Fruit fly (Drosophila melanogaster) whole organism, prepupa: ENCODE measurements around the gene Pdp1.

ENCODE experiments used
- Blimp-1 ChIP-seq: fragments of 200-800 bp; sonication (Bioruptor generic); optimal IDR thresholded peaks from 3 replicates; lab custom pipeline; 2017; ENCODE audit warnings: missing biosample characterization, missing genetic modification characterization, mild to moderate bottlenecking, moderate library complexity, missing genetic modification reagents
- CG10669 ChIP-seq: fragments of 200-800 bp; sonication (Bioruptor generic); optimal IDR thresholded peaks from 3 replicates; lab custom pipeline; 2018; ENCODE audit warnings: missing biosample characterization, mild to moderate bottlenecking, missing genetic modification characterization, moderate library complexity
- CG11294 ChIP-seq: fragments of 200-800 bp; sonication (Bioruptor generic); IDR thresholded peaks from 2 replicates; pipeline ENCODE4 v1.3.6; 2022; ENCODE audit warnings: missing biosample characterization, missing genetic modification characterization
- CG11762 ChIP-seq: fragments of 200-800 bp; sonication (Bioruptor generic); optimal IDR thresholded peaks from 3 replicates; lab custom pipeline; 2016; ENCODE audit warnings: missing biosample characterization, missing genetic modification characterization; ENCODE audit not compliant: insufficient read depth
- CG15336 ChIP-seq: fragments of 200-800 bp; sonication (Bioruptor generic); IDR thresholded peaks from 2 replicates; pipeline ENCODE4 v1.3.6; 2022; ENCODE audit warnings: missing biosample characterization, missing genetic modification characterization
- CG31627 ChIP-seq: fragments of 200-800 bp; sonication (Bioruptor generic); optimal IDR thresholded peaks from 3 replicates; lab custom pipeline; 2016; ENCODE audit warnings: missing biosample characterization, missing genetic modification characterization
- CG32006 ChIP-seq: fragments of 200-800 bp; sonication (Bioruptor generic); optimal IDR thresholded peaks from 3 replicates; lab custom pipeline; 2017; ENCODE audit warnings: missing biosample characterization, mild to moderate bottlenecking, missing genetic modification characterization
- CG3919 ChIP-seq: fragments of 200-800 bp; sonication (Bioruptor generic); optimal IDR thresholded peaks from 3 replicates; lab custom pipeline; 2016; ENCODE audit warnings: missing biosample characterization, missing genetic modification characterization
- CG6163 ChIP-seq: fragments of 200-800 bp; sonication (Bioruptor generic); IDR thresholded peaks from 3 replicates; pipeline ENCODE4 v1.3.6; 2022; ENCODE audit warnings: missing biosample characterization, missing genetic modification characterization
- CG6276 ChIP-seq: fragments of 200-800 bp; sonication (Bioruptor generic); optimal IDR thresholded peaks from 2 replicates; lab custom pipeline; 2017; ENCODE audit warnings: missing biosample characterization, mild to moderate bottlenecking, missing genetic modification characterization
- CG6792 ChIP-seq: fragments of 200-800 bp; sonication (Bioruptor generic); optimal IDR thresholded peaks from 3 replicates; lab custom pipeline; 2016; ENCODE audit warnings: missing biosample characterization, missing genetic modification characterization
- CG6808 ChIP-seq: fragments of 200-800 bp; sonication (Bioruptor generic); optimal IDR thresholded peaks from 3 replicates; lab custom pipeline; 2017; ENCODE audit warnings: missing biosample characterization, missing genetic modification characterization, mild to moderate bottlenecking, moderate library complexity, missing genetic modification reagents
- CG6854 ChIP-seq: fragments of 200-800 bp; sonication (Bioruptor generic); optimal IDR thresholded peaks from 2 replicates; lab custom pipeline; 2017; ENCODE audit warnings: missing biosample characterization, mild to moderate bottlenecking, missing genetic modification characterization
- CG8119 ChIP-seq: fragments of 200-800 bp; sonication (Bioruptor generic); IDR thresholded peaks from 3 replicates; pipeline ENCODE4 v1.3.6; 2022; ENCODE audit warnings: missing biosample characterization, missing genetic modification characterization
- CG8319 ChIP-seq: fragments of 200-800 bp; sonication (Bioruptor generic); optimal IDR thresholded peaks from 3 replicates; lab custom pipeline; 2016; ENCODE audit warnings: missing biosample characterization, missing genetic modification characterization
- CG9139 ChIP-seq: fragments of 200-800 bp; sonication (Bioruptor generic); optimal IDR thresholded peaks from 3 replicates; lab custom pipeline; 2017; ENCODE audit warnings: missing biosample characterization, mild to moderate bottlenecking, missing genetic modification characterization
- Eip93F ChIP-seq: fragments of 200-800 bp; sonication (Bioruptor generic); optimal IDR thresholded peaks from 2 replicates; lab custom pipeline; 2016; ENCODE audit warnings: missing biosample characterization, mild to moderate bottlenecking, missing genetic modification characterization
- Ets21C ChIP-seq: fragments of 200-800 bp; sonication (Bioruptor generic); optimal IDR thresholded peaks from 3 replicates; lab custom pipeline; 2016; ENCODE audit warnings: missing biosample characterization, missing genetic modification characterization
- Ets96B ChIP-seq: fragments of 200-800 bp; optimal IDR thresholded peaks from 2 replicates; lab custom pipeline; 2019; ENCODE audit warnings: missing biosample characterization, mild to moderate bottlenecking, missing genetic modification characterization, moderate library complexity
- Gug ChIP-seq: fragments of 200-800 bp; sonication (Bioruptor generic); IDR thresholded peaks from 2 replicates; pipeline ENCODE4 v1.3.6; 2022; ENCODE audit warnings: missing biosample characterization, missing genetic modification characterization
- Hr38 ChIP-seq: sonication (Bioruptor generic); optimal IDR thresholded peaks from 2 replicates; lab custom pipeline; 2016; ENCODE audit warnings: missing biosample characterization, missing genetic modification characterization
- Hr4 ChIP-seq: fragments of 200-800 bp; sonication (Bioruptor generic); optimal IDR thresholded peaks from 3 replicates; lab custom pipeline; 2016; ENCODE audit warnings: missing biosample characterization, missing genetic modification characterization
- Lpt ChIP-seq: fragments of 200-800 bp; sonication (Bioruptor generic); optimal IDR thresholded peaks from 3 replicates; lab custom pipeline; 2016; ENCODE audit warnings: missing biosample characterization, missing genetic modification characterization
- Met ChIP-seq: fragments of 200-800 bp; sonication (Bioruptor generic); optimal IDR thresholded peaks from 3 replicates; lab custom pipeline; 2016; ENCODE audit warnings: missing biosample characterization, missing genetic modification characterization
- Smox ChIP-seq: fragments of 200-800 bp; sonication (Bioruptor generic); optimal IDR thresholded peaks from 3 replicates; lab custom pipeline; 2016; ENCODE audit warnings: missing biosample characterization, missing genetic modification characterization
- Sox14 ChIP-seq: fragments of 200-800 bp; sonication (Bioruptor generic); optimal IDR thresholded peaks from 3 replicates; lab custom pipeline; 2016; ENCODE audit warnings: missing biosample characterization, missing genetic modification characterization
- Sox15 ChIP-seq: fragments of 200-800 bp; sonication (Bioruptor generic); optimal IDR thresholded peaks from 3 replicates; lab custom pipeline; 2016; ENCODE audit warnings: missing biosample characterization, missing genetic modification characterization
- achi ChIP-seq: fragments of 200-800 bp; sonication (Bioruptor generic); optimal IDR thresholded peaks from 3 replicates; lab custom pipeline; 2016; ENCODE audit warnings: missing biosample characterization, missing genetic modification characterization
- dsx ChIP-seq: fragments of 200-800 bp; optimal IDR thresholded peaks from 3 replicates; lab custom pipeline; 2019; ENCODE audit warnings: missing biosample characterization, mild to moderate bottlenecking, missing genetic modification characterization, moderate library complexity; ENCODE audit not compliant: poor library complexity, severe bottlenecking
- eg ChIP-seq: fragments of 200-800 bp; sonication (Bioruptor generic); IDR thresholded peaks from 3 replicates; pipeline ENCODE4 v1.3.6; 2022; ENCODE audit warnings: missing biosample characterization, missing genetic modification characterization
- esn ChIP-seq: fragments of 200-800 bp; sonication (Bioruptor generic); optimal IDR thresholded peaks from 2 replicates; lab custom pipeline; 2016; ENCODE audit warnings: missing biosample characterization, mild to moderate bottlenecking, missing genetic modification characterization, moderate library complexity
- fd85E ChIP-seq: fragments of 200-800 bp; sonication (Bioruptor generic); optimal IDR thresholded peaks from 3 replicates; lab custom pipeline; 2016; ENCODE audit warnings: missing biosample characterization, missing genetic modification characterization
- fkh ChIP-seq: fragments of 200-800 bp; sonication (Bioruptor generic); optimal IDR thresholded peaks from 3 replicates; lab custom pipeline; 2017; ENCODE audit warnings: missing biosample characterization, mild to moderate bottlenecking, missing genetic modification characterization, moderate library complexity
- lz ChIP-seq: fragments of 200-800 bp; sonication (Bioruptor generic); optimal IDR thresholded peaks from 3 replicates; lab custom pipeline; 2016; ENCODE audit warnings: missing biosample characterization, missing genetic modification characterization
- net ChIP-seq: fragments of 200-800 bp; sonication (Bioruptor generic); optimal IDR thresholded peaks from 3 replicates; lab custom pipeline; 2016; ENCODE audit warnings: missing biosample characterization, missing genetic modification characterization
- pdm3 ChIP-seq: fragments of 200-800 bp; sonication (Bioruptor generic); optimal IDR thresholded peaks from 3 replicates; lab custom pipeline; 2016; ENCODE audit warnings: missing biosample characterization, missing genetic modification characterization
- salr ChIP-seq, 2 experiments: fragments of 200-800 bp; sonication (Bioruptor generic); optimal IDR thresholded peaks; 3 replicates each; lab custom pipeline; 2016 to 2018; ENCODE audit warnings: missing biosample characterization in 2 of 2, missing genetic modification characterization in 2 of 2, mild to moderate bottlenecking in 1 of 2
- spab ChIP-seq: fragments of 200-800 bp; sonication (Bioruptor generic); optimal IDR thresholded peaks from 2 replicates; lab custom pipeline; 2017; ENCODE audit warnings: missing biosample characterization, mild to moderate bottlenecking, missing genetic modification characterization, missing genetic modification reagents
- vri ChIP-seq: fragments of 200-800 bp; sonication (Bioruptor generic); optimal IDR thresholded peaks from 3 replicates; lab custom pipeline; 2016; ENCODE audit warnings: missing biosample characterization, mild to moderate bottlenecking, missing genetic modification characterization

The Pdp1 gene

dm6 chr3L:7844016-7844415 lies 23.2 kb downstream of the Pdp1 start:
- no peak for TF ChIP-seq CG11762
- TF ChIP-seq eg (GFP tag; lab: Robert Waterston, UW), result 0 out of 3 replicates have a peak, but pooled peaks have one; percentile 31
- TF ChIP-seq salr (GFP tag; optimal IDR thresholded peaks at IDR 0.05; lab: Kevin White, UChicago), result peak in 1 of 2 experiments; percentile 3

dm6 chr3L:7842537-7842936 lies 24.6 kb downstream of the Pdp1 start:
- TF ChIP-seq Met (GFP tag; lab: Kevin White, UChicago), result no peak
- peak; percentile 30 for TF ChIP-seq fkh (GFP tag; lab: Kevin White, UChicago)
- TF ChIP-seq, all 60 proteins: peak for 1

DNA sequence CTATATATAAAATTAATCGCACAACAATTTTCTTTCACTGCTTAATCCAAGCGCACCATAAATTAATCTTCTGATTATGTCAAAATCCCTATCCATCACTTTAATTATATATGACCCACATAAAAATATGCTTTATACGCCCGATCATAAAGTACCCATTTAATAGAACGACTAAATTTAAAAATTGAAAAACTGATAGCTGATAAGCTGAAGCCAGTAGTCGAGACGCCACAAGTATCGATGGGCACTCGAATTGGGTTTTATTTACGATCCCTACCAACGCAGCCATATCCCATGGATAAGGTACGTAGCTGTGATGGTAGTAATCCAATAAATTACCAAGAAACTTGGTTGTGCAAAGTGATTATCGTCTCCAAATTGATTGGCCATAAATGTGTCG lies 25.1 kb downstream of the Pdp1 start:
- TF ChIP-seq Hr38 (GFP tag; lab: Kevin White, UChicago), result no peak
- TF ChIP-seq dsx, result no peak
- no peak for TF ChIP-seq Eip93F (GFP tag; lab: Kevin White, UChicago)
- no peak for TF ChIP-seq CG6276
- TF ChIP-seq CG6792 (GFP tag; lab: Kevin White, UChicago), result no peak
- no peak for TF ChIP-seq CG8319 (GFP tag; lab: Kevin White, UChicago)
- TF ChIP-seq Met (GFP tag; lab: Kevin White, UChicago), result no peak
- TF ChIP-seq CG11762, result no peak
- TF ChIP-seq CG10669, result no peak
- TF ChIP-seq salr (GFP tag; optimal IDR thresholded peaks at IDR 0.05; lab: Kevin White, UChicago), result no peak
- TF ChIP-seq Sox15 (GFP tag; lab: Kevin White, UChicago), result no peak
- TF ChIP-seq CG6163 (GFP tag; lab: Robert Waterston, UW), result no peak
- no peak for TF ChIP-seq CG6854 (GFP tag; lab: Kevin White, UChicago)
- no peak for TF ChIP-seq lz
- no peak for TF ChIP-seq Smox

DNA sequence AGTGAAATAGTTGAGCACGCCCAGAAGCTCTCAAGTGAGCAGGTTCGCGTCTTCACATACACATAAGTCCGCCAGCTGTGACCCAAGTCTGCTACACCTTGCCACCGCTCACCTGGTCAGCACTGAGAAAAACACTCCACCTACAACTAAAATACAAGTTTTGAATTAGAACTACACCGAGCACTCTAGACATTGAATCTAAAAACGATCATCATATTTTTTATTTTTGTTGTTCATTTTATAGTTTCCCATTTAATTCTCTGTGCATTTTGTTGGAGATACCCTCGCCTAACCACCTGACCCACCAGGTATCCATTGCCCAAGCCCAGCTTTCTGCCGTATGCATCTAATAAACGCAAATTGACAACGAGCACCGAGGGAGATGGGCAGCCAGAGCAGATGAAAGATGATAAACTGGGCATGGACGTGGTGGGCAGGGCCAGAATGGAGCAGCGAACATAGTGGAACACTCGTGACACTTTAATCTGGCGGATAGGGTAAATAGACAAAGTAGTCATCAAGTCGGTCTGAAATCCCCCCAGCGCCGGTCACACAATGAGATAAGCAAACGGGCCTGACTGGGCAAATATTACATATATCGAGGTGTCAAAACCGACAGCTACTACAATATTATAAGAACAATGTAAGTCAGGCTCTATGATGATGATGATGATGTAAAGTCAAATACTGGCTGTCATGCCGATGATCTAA lies 25.8 kb downstream of the Pdp1 start:
- TF ChIP-seq fkh (GFP tag; lab: Kevin White, UChicago) (peak; percentile 79), CG8119 (GFP tag; lab: Robert Waterston, UW) (peak; percentile 42; the same call in 1 of the 3 replicates), lz (no peak), Blimp-1 (GFP tag; lab: Kevin White, UChicago) (no peak), achi (GFP tag; lab: Kevin White, UChicago) (no peak), CG11294 (GFP tag; lab: Robert Waterston, UW) (0 out of 2 replicates have a peak, but pooled peaks have one; percentile 23), net (no peak), CG3919 (peak; percentile 15), eg (GFP tag; lab: Robert Waterston, UW) (peak; percentile 74), Gug (GFP tag; lab: Robert Waterston, UW) (peak; percentile 61), CG32006 (GFP tag; lab: Kevin White, UChicago) (peak; percentile 49), CG15336 (peak; percentile 50; the same call in 1 of the 2 replicates), CG6163 (GFP tag; lab: Robert Waterston, UW) (0 out of 3 replicates have a peak, but pooled peaks have one; percentile 25), Hr4 (GFP tag; lab: Kevin White, UChicago) (peak; percentile 30)

DNA sequence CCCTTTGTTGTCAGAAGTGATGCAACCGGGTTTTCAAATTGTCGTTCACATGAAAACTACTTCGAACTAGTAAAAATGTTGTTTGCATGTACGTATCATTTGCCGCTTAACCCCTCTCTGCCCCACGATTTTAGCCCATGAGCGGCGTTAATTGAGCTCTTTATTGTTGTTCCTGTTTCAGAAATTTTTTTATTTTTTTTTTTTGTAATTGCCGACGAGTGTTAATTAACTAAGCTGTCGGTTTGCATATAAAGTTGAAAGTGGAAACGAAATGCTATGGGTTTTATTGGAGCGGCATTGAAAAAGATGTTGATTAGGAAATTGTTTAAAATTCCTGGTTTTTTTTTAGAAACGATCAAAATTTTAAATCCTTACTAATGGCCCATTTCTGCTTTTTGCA lies 28.8 kb downstream of the Pdp1 start:
- no peak for TF ChIP-seq CG31627
- TF ChIP-seq CG8119 (GFP tag; lab: Robert Waterston, UW), result no peak
- no peak for TF ChIP-seq CG6854 (GFP tag; lab: Kevin White, UChicago)
- TF ChIP-seq CG9139 (GFP tag; lab: Kevin White, UChicago), result no peak
- no peak for TF ChIP-seq fd85E (GFP tag; lab: Kevin White, UChicago)
- TF ChIP-seq CG6808, result no peak
- TF ChIP-seq Lpt (GFP tag; lab: Kevin White, UChicago), result no peak
- no peak for TF ChIP-seq Sox14 (GFP tag; lab: Kevin White, UChicago)
- no peak for TF ChIP-seq Sox15 (GFP tag; lab: Kevin White, UChicago)
- TF ChIP-seq Ets96B (tag; lab: Kevin White, UChicago), result no peak
- no peak for TF ChIP-seq Ets21C
- TF ChIP-seq vri (GFP tag; lab: Kevin White, UChicago), result no peak
- no peak for TF ChIP-seq esn (GFP tag; lab: Kevin White, UChicago)
- TF ChIP-seq pdm3, result no peak
- no peak for TF ChIP-seq spab
- no peak for TF ChIP-seq Blimp-1 (GFP tag; lab: Kevin White, UChicago)
- no peak for TF ChIP-seq CG6792 (GFP tag; lab: Kevin White, UChicago)
- TF ChIP-seq, all 60 proteins: peak for 0
